Fruit fly (Drosophila melanogaster) whole organism: ENCODE data around the gene mew.

ENCODE experiments used
- CG8478 ChIP-seq: fragments of >200 bp; optimal IDR thresholded peaks from 2 replicates; lab custom pipeline; 2018; ENCODE audit warnings: inconsistent platforms
- Dll ChIP-seq: fragments of >200 bp; optimal IDR thresholded peaks from 2 replicates; lab custom pipeline; 2017
- pan ChIP-seq: fragments of >200 bp; optimal IDR thresholded peaks from 2 replicates; lab custom pipeline; 2017
- psq ChIP-seq: fragments of >200 bp; optimal IDR thresholded peaks from 2 replicates; lab custom pipeline; 2017

DNA sequence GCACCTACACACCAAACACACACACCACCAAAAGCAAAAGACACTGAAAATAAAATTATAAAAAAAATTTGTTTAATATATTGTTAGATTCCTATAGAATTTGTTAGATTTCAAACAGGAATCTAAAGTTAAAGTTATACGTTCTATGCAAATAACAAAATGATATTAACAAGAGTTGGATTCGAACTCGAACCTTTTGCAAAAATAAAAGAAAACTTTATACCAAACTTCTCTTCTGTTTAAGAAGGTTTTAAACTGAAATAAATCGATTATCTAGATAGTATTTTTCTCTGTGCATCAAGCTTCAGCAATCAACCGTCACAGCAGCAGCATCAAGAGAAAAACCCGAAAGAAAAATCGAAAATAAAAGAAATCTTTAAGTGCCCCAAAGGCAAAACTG, 31.8 kb downstream of the mew start:
- TF ChIP-seq CG8478, result no peak
- TF ChIP-seq pan, result no peak
- no peak for TF ChIP-seq psq
- no peak for TF ChIP-seq Dll
